Fruit fly (Drosophila melanogaster): ENCODE data around the gene CG12237.
A peak's percentile ranks its signal among the peaks of the same experiment; 100 is the strongest.

Gene CG12237

DNA sequence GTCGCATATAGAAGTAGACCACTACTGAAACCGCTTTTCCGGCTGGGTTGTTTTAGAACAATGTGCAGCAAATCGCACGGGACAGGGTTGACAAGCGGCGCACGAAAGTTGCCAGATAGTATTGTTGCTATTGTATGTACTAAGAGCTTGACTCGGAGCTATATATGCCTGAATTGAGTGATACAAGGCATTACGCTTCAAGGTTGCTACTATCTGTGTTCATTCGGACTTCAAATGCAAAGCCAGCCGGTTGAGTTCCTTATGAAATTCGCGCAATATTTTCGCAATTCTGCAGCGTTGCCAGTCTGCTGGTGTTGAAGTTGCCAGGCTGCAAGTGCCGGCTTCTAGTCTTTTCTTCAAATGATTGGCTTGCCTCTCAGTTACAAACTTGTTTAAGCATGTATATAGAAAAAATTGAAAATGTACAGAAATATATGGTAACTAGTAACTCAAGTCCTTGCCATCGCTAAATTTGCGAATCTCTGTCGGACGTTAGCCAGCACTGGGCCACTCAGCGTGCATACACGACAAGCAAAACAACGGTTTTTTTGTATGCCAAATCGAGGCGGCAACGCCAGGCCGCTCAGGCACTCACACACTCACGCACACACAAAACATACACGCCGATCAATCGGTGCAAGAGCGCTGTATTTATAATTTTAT lies 9.2 kb upstream of the CG12237 start, which contains the start of the genes Ranbp21 and Elys (continued):
- TF ChIP-seq CG12942 (GFP tag; optimal IDR thresholded peaks at IDR 0.05) (peak; percentile 45), scrt (GFP tag; optimal IDR thresholded peaks at IDR 0.05) (no peak), CG4360 (GFP tag; IDR thresholded peaks at IDR 0.05) (no peak), stwl (tag; optimal IDR thresholded peaks at IDR 0.05) (peak; percentile 51), CG12155 (GFP tag; optimal IDR thresholded peaks at IDR 0.05) (peak; percentile 50), slp2 (GFP tag; optimal IDR thresholded peaks at IDR 0.05) (peak; percentile 53), phol (tag; optimal IDR thresholded peaks at IDR 0.05) (peak; percentile 59), CG10267 (tag; optimal IDR thresholded peaks at IDR 0.05) (peak; percentile 93), CG11085 (GFP tag; IDR thresholded peaks at IDR 0.05) (0 out of 2 replicates have a peak, but pooled peaks have one; percentile 9), Trl (optimal IDR thresholded peaks at IDR 0.05) (peak in 1 of 2 experiments; percentile 25), Trl (GFP tag; optimal IDR thresholded peaks at IDR 0.05) (peak; percentile 44), Atf6 (GFP tag; IDR thresholded peaks at IDR 0.05) (no peak), CG32772 (GFP tag; IDR thresholded peaks at IDR 0.05) (peak; percentile 68), Sry-δ (GFP tag; optimal IDR thresholded peaks at IDR 0.05) (peak; percentile 79), kah (GFP tag; optimal IDR thresholded peaks at IDR 0.05) (no peak), CG6791 (GFP tag; IDR thresholded peaks at IDR 0.05; ENCODE audit: partially characterized antibody) (peak; percentile 6; the same call in 1 of the 3 replicates), seq (GFP tag; IDR thresholded peaks at IDR 0.05) (no peak), CG8765 (GFP tag; IDR thresholded peaks at IDR 0.05) (peak; percentile 31; the same call in 1 of the 2 replicates), knrl (GFP tag; IDR thresholded peaks at IDR 0.05; ENCODE audit: partially characterized antibody) (peak; percentile 61), CG11456 (GFP tag; IDR thresholded peaks at IDR 0.05) (peak; percentile 55; the same call in 1 of the 3 replicates), CG10274 (GFP tag; optimal IDR thresholded peaks at IDR 0.05) (no peak), BEAF-32 (GFP tag; optimal IDR thresholded peaks at IDR 0.05) (peak; percentile 74), Sry-β (GFP tag; optimal IDR thresholded peaks at IDR 0.05) (no peak), CG4617 (GFP tag; optimal IDR thresholded peaks at IDR 0.05; ENCODE audit: borderline replicate concordance) (peak; percentile 20)

DNA sequence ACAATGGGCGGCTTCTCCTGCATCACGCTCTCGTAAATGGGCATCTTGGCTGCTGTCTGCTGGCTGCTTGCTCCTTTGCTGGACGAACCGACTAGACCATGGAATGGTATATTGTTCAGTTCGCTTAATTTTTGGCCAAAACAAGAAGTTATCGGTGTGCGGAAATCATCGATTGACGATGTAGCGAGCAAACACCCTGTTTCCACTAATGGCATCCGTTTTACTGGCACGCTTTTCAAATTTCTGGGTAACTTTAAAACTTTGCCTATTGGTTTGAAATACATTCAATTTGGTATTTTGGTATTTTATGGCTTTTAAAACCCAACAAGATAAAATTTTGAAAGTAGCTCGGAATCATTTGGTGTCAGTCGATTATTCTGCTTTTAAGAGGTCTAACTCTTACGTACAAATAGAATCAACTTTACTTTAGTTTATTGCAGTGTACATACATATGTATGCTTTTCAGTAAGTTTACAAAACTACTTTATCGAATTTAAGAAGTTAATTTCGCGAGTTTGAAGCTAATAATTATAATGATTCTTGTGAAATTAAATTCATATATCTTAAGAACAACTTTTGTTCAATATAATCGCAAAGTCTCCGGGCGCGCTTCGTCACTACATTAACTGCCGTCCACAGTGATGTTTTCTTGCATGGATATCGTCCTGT lies 3.3 kb upstream of the CG12237 start, which contains the start of gene Arp10:
Arp10 (minus strand) TSS at position 304 of the 669 bp plus-strand sequence.
- TF ChIP-seq CG1792 (GFP tag; optimal IDR thresholded peaks at IDR 0.05) (no peak), CG16779 (GFP tag; IDR thresholded peaks at IDR 0.05) (no peak), Rx (GFP tag; IDR thresholded peaks at IDR 0.05) (no peak), danr (GFP tag; IDR thresholded peaks at IDR 0.05) (no peak), CG8944 (GFP tag; optimal IDR thresholded peaks at IDR 0.05) (no peak), Dad (GFP tag; optimal IDR thresholded peaks at IDR 0.05) (no peak), dan (GFP tag; IDR thresholded peaks at IDR 0.05) (no peak), CG17361 (GFP tag; IDR thresholded peaks at IDR 0.05) (0 out of 3 replicates have a peak, but pooled peaks have one; percentile 35), CG3407 (GFP tag; optimal IDR thresholded peaks at IDR 0.05) (no peak), Bgb (GFP tag; IDR thresholded peaks at IDR 0.05; ENCODE audit: partially characterized antibody) (peak; percentile 43; the same call in 1 of the 2 replicates), CG4328 (GFP tag; optimal IDR thresholded peaks at IDR 0.05) (no peak), CG8290 (GFP tag; optimal IDR thresholded peaks at IDR 0.05) (peak; percentile 42), CG8290 (tag; optimal IDR thresholded peaks at IDR 0.05) (no peak), h (optimal IDR thresholded peaks at IDR 0.05) (no peak), grn (GFP tag; optimal IDR thresholded peaks at IDR 0.05) (no peak), CG3838 (GFP tag; optimal IDR thresholded peaks at IDR 0.05) (no peak), Hsf (GFP tag; optimal IDR thresholded peaks at IDR 0.05) (peak; percentile 22), CG32772 (GFP tag; IDR thresholded peaks at IDR 0.05) (no peak), croc (GFP tag; conservative IDR thresholded peaks at IDR 0.05) (no peak), NFAT (GFP tag; IDR thresholded peaks at IDR 0.05) (no peak), ATbp (GFP tag; optimal IDR thresholded peaks at IDR 0.05) (no peak), Doc2 (GFP tag; IDR thresholded peaks at IDR 0.05) (no peak), HmgD (GFP tag; optimal IDR thresholded peaks at IDR 0.05) (no peak), CG12942 (GFP tag; optimal IDR thresholded peaks at IDR 0.05) (no peak), CG10565 (GFP tag; optimal IDR thresholded peaks at IDR 0.05) (no peak), slbo (GFP tag; IDR thresholded peaks at IDR 0.05) (peak; percentile 9; the same call in 1 of the 2 replicates), Neu2 (GFP tag; optimal IDR thresholded peaks at IDR 0.05; ENCODE audit: borderline replicate concordance) (no peak), br (optimal IDR thresholded peaks at IDR 0.05) (no peak), pzg (GFP tag; optimal IDR thresholded peaks at IDR 0.05) (peak; percentile 59)

Measured in whole organism, embryonic.